Fruit fly (Drosophila melanogaster): ENCODE data around the gene ND-39.

dm6 chr3L:20509121-20509934 is 17.4 kb downstream of the ND-39 start:
- peak; percentile 55 for TF ChIP-seq CG11762 (GFP tag; optimal IDR thresholded peaks at IDR 0.05; ENCODE audit: insufficient read depth)
- peak; percentile 69 for TF ChIP-seq vri (GFP tag; optimal IDR thresholded peaks at IDR 0.05)
- peak; percentile 23; the same call in 1 of the 2 replicates for TF ChIP-seq Gug (GFP tag; IDR thresholded peaks at IDR 0.05)
- peak; percentile 72 for TF ChIP-seq CG10669 (GFP tag; optimal IDR thresholded peaks at IDR 0.05)
- no peak for TF ChIP-seq CG11294 (GFP tag; IDR thresholded peaks at IDR 0.05)
- peak; percentile 85 for TF ChIP-seq Eip75B (GFP tag; optimal IDR thresholded peaks at IDR 0.05)
- peak; percentile 74 for TF ChIP-seq OdsH (GFP tag; optimal IDR thresholded peaks at IDR 0.05)
- TF ChIP-seq lz (GFP tag; optimal IDR thresholded peaks at IDR 0.05), result peak; percentile 82
